Fruit fly (Drosophila melanogaster) whole organism, adult: Measurements from ENCODE around the gene CG10874.

Experiments
- CG11617 ChIP-seq: fragments of 200-800 bp; sonication (Bioruptor generic); optimal IDR thresholded peaks from 2 replicates; lab custom pipeline; 2017; ENCODE audit warnings: mild to moderate bottlenecking, missing biosample characterization, missing genetic modification reagents, missing genetic modification characterization
- CG12768 ChIP-seq: fragments of 200-800 bp; sonication (Bioruptor generic); optimal IDR thresholded peaks from 2 replicates; lab custom pipeline; 2017; ENCODE audit warnings: missing biosample characterization, missing genetic modification characterization, mild to moderate bottlenecking, moderate library complexity, missing genetic modification reagents
- CG14711 ChIP-seq: fragments of 200-800 bp; sonication (Bioruptor generic); optimal IDR thresholded peaks from 2 replicates; lab custom pipeline; 2018; ENCODE audit warnings: missing biosample characterization, mild to moderate bottlenecking, missing genetic modification characterization, moderate library complexity
- CG1620 ChIP-seq: fragments of 200-800 bp; sonication (Bioruptor generic); optimal IDR thresholded peaks from 2 replicates; lab custom pipeline; 2016; ENCODE audit warnings: missing biosample characterization, missing genetic modification characterization
- CG33017 ChIP-seq: fragments of 200-800 bp; sonication (Bioruptor generic); optimal IDR thresholded peaks from 2 replicates; lab custom pipeline; 2018; ENCODE audit warnings: missing biosample characterization, mild to moderate bottlenecking, missing genetic modification characterization, moderate library complexity
- CG5204 ChIP-seq: fragments of 200-800 bp; sonication (Bioruptor generic); optimal IDR thresholded peaks from 2 replicates; lab custom pipeline; 2016; ENCODE audit warnings: missing biosample characterization, missing genetic modification characterization
- CG7045 ChIP-seq: fragments of 200-800 bp; sonication (Bioruptor generic); optimal IDR thresholded peaks from 2 replicates; lab custom pipeline; 2017; ENCODE audit warnings: missing biosample characterization, mild to moderate bottlenecking, missing genetic modification characterization
- CG7101 ChIP-seq: fragments of 200-800 bp; sonication (Bioruptor generic); optimal IDR thresholded peaks from 2 replicates; lab custom pipeline; 2018; ENCODE audit warnings: missing biosample characterization, mild to moderate bottlenecking, missing genetic modification characterization, moderate library complexity
- Clk ChIP-seq: fragments of 200-800 bp; sonication (Bioruptor generic); optimal IDR thresholded peaks from 2 replicates; lab custom pipeline; 2017; ENCODE audit warnings: missing biosample characterization, missing genetic modification characterization
- Crg-1 ChIP-seq: fragments of 200-800 bp; sonication (Bioruptor generic); optimal IDR thresholded peaks from 2 replicates; lab custom pipeline; 2016; ENCODE audit warnings: missing biosample characterization, missing genetic modification characterization
- Hr96 ChIP-seq: fragments of 200-800 bp; sonication (Bioruptor generic); optimal IDR thresholded peaks from 2 replicates; lab custom pipeline; 2016; ENCODE audit warnings: missing biosample characterization, missing genetic modification characterization
- Mnt ChIP-seq: fragments of 200-800 bp; sonication (Bioruptor generic); optimal IDR thresholded peaks from 2 replicates; lab custom pipeline; 2016; ENCODE audit warnings: missing biosample characterization, mild to moderate bottlenecking, missing genetic modification characterization
- bab1 ChIP-seq: fragments of 200-800 bp; sonication (Bioruptor generic); optimal IDR thresholded peaks from 3 replicates; lab custom pipeline; 2019; ENCODE audit warnings: missing biosample characterization, mild to moderate bottlenecking, missing genetic modification characterization, moderate library complexity
- cic ChIP-seq: fragments of 200-800 bp; sonication (Bioruptor generic); optimal IDR thresholded peaks from 2 replicates; lab custom pipeline; 2017; ENCODE audit warnings: missing biosample characterization, mild to moderate bottlenecking, missing genetic modification characterization, moderate library complexity
- cnc ChIP-seq, 2 experiments: fragments of >200 bp; optimal IDR thresholded peaks; 2 replicates each; lab custom pipeline; 2017
- kay ChIP-seq: fragments of 200-800 bp; sonication (Bioruptor generic); peaks from one replicate; lab custom pipeline; 2016; ENCODE audit warnings: missing biosample characterization, missing genetic modification characterization, borderline replicate concordance
- ovo ChIP-seq: fragments of 200-800 bp; sonication (Bioruptor generic); optimal IDR thresholded peaks from 2 replicates; lab custom pipeline; 2016; ENCODE audit warnings: missing biosample characterization, missing genetic modification characterization
- pad ChIP-seq: fragments of 200-800 bp; sonication (Bioruptor generic); optimal IDR thresholded peaks from 3 replicates; lab custom pipeline; 2017; ENCODE audit warnings: missing biosample characterization, missing genetic modification characterization, mild to moderate bottlenecking, moderate library complexity, missing genetic modification reagents
- tj ChIP-seq: fragments of 200-800 bp; sonication (Bioruptor generic); optimal IDR thresholded peaks from 3 replicates; lab custom pipeline; 2017; ENCODE audit warnings: missing biosample characterization, mild to moderate bottlenecking, missing genetic modification characterization, moderate library complexity
- toe ChIP-seq: fragments of 200-800 bp; sonication (Bioruptor generic); optimal IDR thresholded peaks from 2 replicates; lab custom pipeline; 2016; ENCODE audit warnings: missing biosample characterization, missing genetic modification characterization

CG10874 gene

dm6 chr2L:2201107-2201561, 8.9 kb upstream of the CG10874 start:
- TF ChIP-seq kay (GFP tag; lab: Kevin White, UChicago) (peak; percentile 97), pad (GFP tag; lab: Kevin White, UChicago) (peak; percentile 75), cnc (optimal IDR thresholded peaks at IDR 0.05; lab: Kevin White, UChicago) (no peak), CG5204 (GFP tag; lab: Kevin White, UChicago) (peak; percentile 96), Clk (GFP tag; lab: Kevin White, UChicago) (peak; percentile 89), tj (GFP tag; lab: Kevin White, UChicago) (no peak), CG12768 (GFP tag; lab: Kevin White, UChicago) (peak; percentile 97), Mnt (GFP tag; lab: Kevin White, UChicago) (peak; percentile 65), bab1 (GFP tag; lab: Kevin White, UChicago) (peak; percentile 85), cic (peak; percentile 69), ovo (GFP tag; lab: Kevin White, UChicago) (peak; percentile 90), toe (GFP tag; lab: Kevin White, UChicago) (peak; percentile 97), CG33017 (tag; lab: Kevin White, UChicago) (peak; percentile 94), Crg-1 (GFP tag; lab: Kevin White, UChicago) (peak; percentile 91), CG7045 (GFP tag; lab: Kevin White, UChicago) (peak; percentile 96), Hr96 (GFP tag; lab: Kevin White, UChicago) (peak; percentile 88), CG7101 (tag; lab: Kevin White, UChicago) (peak; percentile 93), CG11617 (GFP tag; lab: Kevin White, UChicago) (peak; percentile 96), CG14711 (tag; lab: Kevin White, UChicago) (peak; percentile 88), CG1620 (GFP tag; lab: Kevin White, UChicago) (peak; percentile 86)

dm6 chr2L:2200136-2201036, 8.2 kb upstream of the CG10874 start:
- TF ChIP-seq tj (GFP tag; lab: Kevin White, UChicago) (peak; percentile 97), cnc (optimal IDR thresholded peaks at IDR 0.05; lab: Kevin White, UChicago) (peak; percentile 51 to 63), cic (peak; percentile 86), toe (GFP tag; lab: Kevin White, UChicago) (no peak), CG12768 (GFP tag; lab: Kevin White, UChicago) (peak; percentile 59), CG5204 (GFP tag; lab: Kevin White, UChicago) (no peak), Crg-1 (GFP tag; lab: Kevin White, UChicago) (no peak), Hr96 (GFP tag; lab: Kevin White, UChicago) (peak; percentile 71), CG11617 (GFP tag; lab: Kevin White, UChicago) (no peak), bab1 (GFP tag; lab: Kevin White, UChicago) (peak; percentile 18), CG33017 (tag; lab: Kevin White, UChicago) (peak; percentile 6), CG7045 (GFP tag; lab: Kevin White, UChicago) (no peak), CG7101 (tag; lab: Kevin White, UChicago) (no peak), Clk (GFP tag; lab: Kevin White, UChicago) (peak; percentile 14), ovo (GFP tag; lab: Kevin White, UChicago) (peak; percentile 99), kay (GFP tag; lab: Kevin White, UChicago) (no peak), CG14711 (tag; lab: Kevin White, UChicago) (peak; percentile 23), pad (GFP tag; lab: Kevin White, UChicago) (peak; percentile 97), Mnt (GFP tag; lab: Kevin White, UChicago) (peak; percentile 68), CG1620 (GFP tag; lab: Kevin White, UChicago) (no peak)

dm6 chr2L:2199433-2199796, 7.2 kb upstream of the CG10874 start:
- TF ChIP-seq tj (GFP tag; lab: Kevin White, UChicago) (no peak), CG1620 (GFP tag; lab: Kevin White, UChicago) (no peak), cnc (optimal IDR thresholded peaks at IDR 0.05; lab: Kevin White, UChicago) (no peak), Hr96 (GFP tag; lab: Kevin White, UChicago) (no peak)

- peak; percentile 47 for TF ChIP-seq CG7101 (tag; lab: Kevin White, UChicago)
- peak; percentile 36 for TF ChIP-seq CG1620 (GFP tag; lab: Kevin White, UChicago)
- peak; percentile 55 for TF ChIP-seq ovo (GFP tag; lab: Kevin White, UChicago)
- peak; percentile 20 for TF ChIP-seq CG5204 (GFP tag; lab: Kevin White, UChicago)
- peak; percentile 93 for TF ChIP-seq cic
- TF ChIP-seq CG12768 (GFP tag; lab: Kevin White, UChicago), result peak; percentile 16
- peak; percentile 67 for TF ChIP-seq tj (GFP tag; lab: Kevin White, UChicago)
- TF ChIP-seq pad (GFP tag; lab: Kevin White, UChicago), result peak; percentile 99
- peak; percentile 66 for TF ChIP-seq CG14711 (tag; lab: Kevin White, UChicago)
- TF ChIP-seq bab1 (GFP tag; lab: Kevin White, UChicago), result no peak
- peak; percentile 52 for TF ChIP-seq CG33017 (tag; lab: Kevin White, UChicago)
- TF ChIP-seq Crg-1 (GFP tag; lab: Kevin White, UChicago), result peak; percentile 6
- peak; percentile 13 for TF ChIP-seq CG7045 (GFP tag; lab: Kevin White, UChicago)
- TF ChIP-seq Clk (GFP tag; lab: Kevin White, UChicago), result no peak
- TF ChIP-seq cnc (optimal IDR thresholded peaks at IDR 0.05; lab: Kevin White, UChicago), result no peak
- peak; percentile 26 for TF ChIP-seq CG11617 (GFP tag; lab: Kevin White, UChicago)
- peak; percentile 47 for TF ChIP-seq Hr96 (GFP tag; lab: Kevin White, UChicago)
- TF ChIP-seq Mnt (GFP tag; lab: Kevin White, UChicago), result peak; percentile 92
- peak; percentile 84 for TF ChIP-seq kay (GFP tag; lab: Kevin White, UChicago)
- TF ChIP-seq toe (GFP tag; lab: Kevin White, UChicago), result peak; percentile 49
Observed at dm6 chr2L:2198613-2199432, 6.6 kb upstream of the CG10874 start.
